Worm (Caenorhabditis elegans) whole organism, midembryonic: ENCODE measurements around the gene F42F12.14.

Source experiments
- T22C8.4 ChIP-seq: fragments of 200-800 bp; sonication (Bioruptor generic); IDR thresholded peaks from 2 replicates; pipeline ENCODE4 v1.3.6; 2022; ENCODE audit warnings: missing genetic modification characterization, missing compliant biosample characterization
- cog-1 ChIP-seq: sonication (generic microtip); optimal IDR thresholded peaks from 2 replicates; lab custom pipeline; 2016; ENCODE audit warnings: missing genetic modification characterization, missing compliant biosample characterization
- flt-1 ChIP-seq: fragments of 200-800 bp; sonication (Bioruptor generic); IDR thresholded peaks from 2 replicates; pipeline ENCODE4 v1.3.6; 2022; ENCODE audit warnings: missing genetic modification characterization, missing compliant biosample characterization
- klf-2 ChIP-seq: fragments of 200-800 bp; sonication (Bioruptor generic); conservative IDR thresholded peaks from 2 replicates; pipeline ENCODE4 v1.3.6; 2022; ENCODE audit warnings: missing genetic modification reagents, missing genetic modification characterization, missing compliant biosample characterization
- med-1 ChIP-seq: sonication (generic microtip); optimal IDR thresholded peaks from 2 replicates; lab custom pipeline; 2017; ENCODE audit warnings: missing genetic modification characterization, mild to moderate bottlenecking, missing compliant biosample characterization, antibody characterized with exemption, missing genetic modification reagents; ENCODE audit not compliant: insufficient read depth
- ref-1 ChIP-seq: fragments of 200-800 bp; sonication (Bioruptor generic); conservative IDR thresholded peaks from 2 replicates; pipeline ENCODE4 v1.3.6; 2022; ENCODE audit warnings: missing genetic modification reagents, missing genetic modification characterization, missing compliant biosample characterization
- tab-1 ChIP-seq: fragments of 200-800 bp; sonication (Bioruptor generic); IDR thresholded peaks from 2 replicates; pipeline ENCODE4 v1.3.6; 2022; ENCODE audit warnings: missing genetic modification characterization, missing compliant biosample characterization
- ztf-23 ChIP-seq: fragments of 200-800 bp; sonication (Bioruptor generic); IDR thresholded peaks from 2 replicates; pipeline ENCODE4 v1.3.6; 2022; ENCODE audit warnings: missing genetic modification reagents, missing genetic modification characterization, missing compliant biosample characterization
- ztf-29 ChIP-seq: fragments of 200-800 bp; sonication (Bioruptor generic); IDR thresholded peaks from 2 replicates; pipeline ENCODE4 v1.3.6; 2022; ENCODE audit warnings: missing genetic modification reagents, missing genetic modification characterization, missing compliant biosample characterization

The F42F12.14 gene

DNA sequence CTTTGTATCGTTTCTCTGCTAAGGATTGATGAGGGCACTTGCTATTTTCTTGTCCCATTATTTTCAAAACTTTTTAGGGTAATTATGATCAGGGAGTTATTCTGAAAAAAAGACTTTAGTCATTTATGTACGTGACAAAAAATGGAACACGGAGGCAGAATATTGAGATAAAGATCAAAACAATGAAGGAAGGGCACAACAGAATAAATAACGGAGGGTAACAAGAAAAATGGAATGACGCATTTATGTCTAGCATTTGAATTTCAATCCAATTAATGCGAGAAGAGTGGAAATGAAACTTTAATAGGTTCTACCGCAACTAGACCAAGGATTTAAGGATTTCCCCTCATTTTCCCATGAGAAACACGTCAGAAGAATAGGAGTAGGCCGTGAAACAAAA, 29.9 kb downstream of the F42F12.14 start, which contains the start of gene glb-13:
Gene glb-13 (minus strand): TSS at position 101 of the 400 bp plus-strand sequence.
- TF ChIP-seq flt-1 (GFP tag; lab: Robert Waterston, UW) (no peak), ref-1 (no peak), ztf-23 (GFP tag; lab: Robert Waterston, UW) (no peak), klf-2 (GFP tag; lab: Robert Waterston, UW) (no peak), med-1 (GFP tag; lab: Kevin White, UChicago) (no peak), ztf-29 (GFP tag; lab: Robert Waterston, UW) (no peak)

- TF ChIP-seq klf-2 (GFP tag; lab: Robert Waterston, UW): no peak
- no peak for TF ChIP-seq ztf-29 (GFP tag; lab: Robert Waterston, UW)
- TF ChIP-seq ref-1: no peak
- TF ChIP-seq tab-1: no peak
- TF ChIP-seq med-1 (GFP tag; lab: Kevin White, UChicago): no peak
- no peak for TF ChIP-seq T22C8.4 (GFP tag; lab: Robert Waterston, UW)
- no peak for TF ChIP-seq ztf-23 (GFP tag; lab: Robert Waterston, UW)
- no peak for TF ChIP-seq flt-1 (GFP tag; lab: Robert Waterston, UW)
- TF ChIP-seq cog-1 (tag; lab: Kevin White, UChicago): no peak
Measured at ce11 chrX:12391380-12391779, 43.0 kb downstream of the F42F12.14 start, which contains the start of gene nekl-3. Gene nekl-3, minus strand, starts transcription at chrX:12391480.

ce11 chrX:12393786-12394308, 45.4 kb downstream of the F42F12.14 start, which contains the start of gene F17E5.2:
Gene F17E5.2, plus strand, starts transcription at chrX:12394258.
- no peak for TF ChIP-seq T22C8.4 (GFP tag; lab: Robert Waterston, UW)
- TF ChIP-seq cog-1 (tag; lab: Kevin White, UChicago): peak; percentile 94
